Fruit fly (Drosophila melanogaster) Kc167 (cell line): Measurements from ENCODE around the gene CG3823.

Experiments used
- Myc ChIP-seq: fragments of >200 bp; optimal IDR thresholded peaks from 2 replicates; lab custom pipeline; 2017; ENCODE audit warnings: missing external identifiers
- Sin3A ChIP-seq: fragments of >200 bp; optimal IDR thresholded peaks from 2 replicates; lab custom pipeline; 2018; ENCODE audit warnings: missing external identifiers
- h ChIP-seq: fragments of >200 bp; optimal IDR thresholded peaks from 3 replicates; lab custom pipeline; 2018; ENCODE audit warnings: missing external identifiers
- insv ChIP-seq: fragments of >200 bp; optimal IDR thresholded peaks from 3 replicates; lab custom pipeline; 2018; ENCODE audit warnings: missing external identifiers
- psq ChIP-seq: fragments of >200 bp; optimal IDR thresholded peaks from 2 replicates; lab custom pipeline; 2017; ENCODE audit warnings: missing external identifiers
- ttk ChIP-seq: sonication (Bioruptor generic); optimal IDR thresholded peaks from 2 replicates; lab custom pipeline; 2017; ENCODE audit warnings: missing external identifiers

Gene CG3823

dm6 chrX:6339970-6340548, 36.3 kb downstream of the CG3823 start:
- TF ChIP-seq ttk (lab: Kevin White, UChicago) (no peak), Myc (lab: Kevin White, UChicago) (no peak), psq (lab: Kevin White, UChicago) (no peak), insv (no peak), h (no peak)

dm6 chrX:6340593-6341068, 36.9 kb downstream of the CG3823 start:
- TF ChIP-seq h (no peak), Sin3A (lab: Kevin White, UChicago) (no peak), Myc (lab: Kevin White, UChicago) (no peak), ttk (lab: Kevin White, UChicago) (no peak), insv (no peak)

dm6 chrX:6341678-6342077, 37.9 kb downstream of the CG3823 start:
- TF ChIP-seq ttk (lab: Kevin White, UChicago) (no peak), psq (lab: Kevin White, UChicago) (no peak), Sin3A (lab: Kevin White, UChicago) (no peak), h (no peak), insv (no peak), Myc (lab: Kevin White, UChicago) (no peak)

- TF ChIP-seq Sin3A (lab: Kevin White, UChicago) (no peak), h (no peak), psq (lab: Kevin White, UChicago) (no peak), ttk (lab: Kevin White, UChicago) (no peak), Myc (lab: Kevin White, UChicago) (no peak), insv (no peak)
Observed at dm6 chrX:6343323-6343722, 39.5 kb downstream of the CG3823 start.

- TF ChIP-seq psq (lab: Kevin White, UChicago) (no peak), ttk (lab: Kevin White, UChicago) (no peak), Sin3A (lab: Kevin White, UChicago) (no peak), h (no peak), insv (no peak)
Observed at dm6 chrX:6343786-6344537, 40.2 kb downstream of the CG3823 start.

- no peak for TF ChIP-seq psq (lab: Kevin White, UChicago)
- no peak for TF ChIP-seq h
- no peak for TF ChIP-seq insv
- TF ChIP-seq Myc (lab: Kevin White, UChicago): no peak
- TF ChIP-seq Sin3A (lab: Kevin White, UChicago): no peak
- no peak for TF ChIP-seq ttk (lab: Kevin White, UChicago)
Observed at dm6 chrX:6344538-6345074, 40.8 kb downstream of the CG3823 start.

- no peak for TF ChIP-seq insv
- no peak for TF ChIP-seq Sin3A (lab: Kevin White, UChicago)
- TF ChIP-seq h: no peak
- TF ChIP-seq Myc (lab: Kevin White, UChicago): no peak
- no peak for TF ChIP-seq psq (lab: Kevin White, UChicago)
- no peak for TF ChIP-seq ttk (lab: Kevin White, UChicago)
Observed at dm6 chrX:6346153-6346552, 42.4 kb downstream of the CG3823 start.

- no peak for TF ChIP-seq psq (lab: Kevin White, UChicago)
- no peak for TF ChIP-seq ttk (lab: Kevin White, UChicago)
- TF ChIP-seq h: no peak
- no peak for TF ChIP-seq Myc (lab: Kevin White, UChicago)
- TF ChIP-seq insv: no peak
- TF ChIP-seq Sin3A (lab: Kevin White, UChicago): no peak
Observed at dm6 chrX:6346926-6347367, 43.2 kb downstream of the CG3823 start, which contains the start of gene CG3847. CG3847 (plus strand) TSS chrX:6347103.

- TF ChIP-seq psq (lab: Kevin White, UChicago) (no peak), ttk (lab: Kevin White, UChicago) (no peak), Sin3A (lab: Kevin White, UChicago) (no peak), Myc (lab: Kevin White, UChicago) (no peak), insv (no peak), h (no peak)
Observed at dm6 chrX:6349231-6349630, 45.5 kb downstream of the CG3823 start.

dm6 chrX:6350213-6350679, 46.5 kb downstream of the CG3823 start, which contains the start of the genes ND-B16.6 and kdn:
ND-B16.6 (minus strand) TSS chrX:6350401.
kdn (plus strand) TSS chrX:6350629.
- no peak for TF ChIP-seq Sin3A (lab: Kevin White, UChicago)
- no peak for TF ChIP-seq psq (lab: Kevin White, UChicago)
- no peak for TF ChIP-seq Myc (lab: Kevin White, UChicago)
- TF ChIP-seq insv: no peak
- TF ChIP-seq h: no peak
- TF ChIP-seq ttk (lab: Kevin White, UChicago): no peak

- no peak for TF ChIP-seq Myc (lab: Kevin White, UChicago)
- TF ChIP-seq psq (lab: Kevin White, UChicago): no peak
- TF ChIP-seq insv: no peak
- no peak for TF ChIP-seq h
- no peak for TF ChIP-seq ttk (lab: Kevin White, UChicago)
- TF ChIP-seq Sin3A (lab: Kevin White, UChicago): no peak
Observed at dm6 chrX:6351917-6352768, 48.4 kb downstream of the CG3823 start.
